Worm (Caenorhabditis elegans) whole organism, L4/young adult: ENCODE measurements around the gene F44E5.5.
"Not testable (repeated sequence)": the region's sequence is repeated elsewhere in the genome, so short reads cannot be mapped to it uniquely, and the experiment has no call there.

Source experiments
- W03F9.2 ChIP-seq: fragments of 150-350 bp; optimal IDR thresholded peaks from 2 replicates; lab custom pipeline; 2014; ENCODE audit warnings: missing biosample characterization, missing genetic modification characterization
- dao-5 ChIP-seq: sonication (generic microtip); optimal IDR thresholded peaks from 2 replicates; lab custom pipeline; 2016; ENCODE audit warnings: missing genotype, missing genetic modification characterization, moderate library complexity, missing compliant biosample characterization
- him-1 ChIP-seq: sonication (generic microtip); optimal IDR thresholded peaks from 2 replicates; lab custom pipeline; 2016; ENCODE audit warnings: missing genotype, missing genetic modification reagents, missing genetic modification characterization, missing compliant biosample characterization

DNA sequence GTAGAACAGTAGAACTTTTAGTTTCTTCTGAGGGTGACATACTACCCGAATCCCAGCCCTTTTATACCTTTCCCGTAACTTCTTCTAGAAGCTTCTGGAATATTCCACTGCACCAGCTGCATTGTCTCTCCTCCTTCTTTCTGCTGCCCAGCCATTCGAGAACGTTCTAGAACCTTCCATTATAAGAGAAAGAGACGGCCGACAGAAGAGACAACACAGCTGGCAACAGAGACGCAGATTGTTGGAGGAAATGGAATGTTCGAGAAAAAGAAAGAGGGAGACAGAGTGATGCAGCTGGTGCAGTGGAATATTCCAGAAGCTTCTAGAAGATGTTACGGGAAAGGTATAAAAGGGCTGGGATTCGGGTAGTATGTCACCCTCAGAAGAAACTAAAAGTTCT, at the start of gene F44E5.5, which contains the start of gene F44E5.4:
- TF ChIP-seq him-1 (tag; lab: Kevin White, UChicago): peak; percentile 35
- TF ChIP-seq dao-5, W03F9.2 (tag; lab: Kevin White, UChicago): not testable (repeated sequence)
